Fruit fly (Drosophila melanogaster) whole organism, embryonic: ENCODE data around the gene Hinfp.

Source experiments
- Awh ChIP-seq: fragments of 200-800 bp; sonication (Bioruptor generic); IDR thresholded peaks from 2 replicates; pipeline ENCODE4, ENCODE4 v1.3.6; 2022; ENCODE audit warnings: missing biosample characterization, missing genetic modification characterization
- Bdp1 ChIP-seq: fragments of 200-800 bp; sonication (Bioruptor generic); optimal IDR thresholded peaks from 3 replicates; lab custom pipeline; 2016; ENCODE audit warnings: missing biosample characterization, missing genetic modification characterization
- BtbVII ChIP-seq: fragments of 200-800 bp; sonication (Bioruptor generic); optimal IDR thresholded peaks from 3 replicates; lab custom pipeline; 2017; ENCODE audit warnings: missing biosample characterization, mild to moderate bottlenecking, missing genetic modification characterization
- CG10147 ChIP-seq: fragments of 200-800 bp; sonication (Bioruptor generic); optimal IDR thresholded peaks from 2 replicates; lab custom pipeline; 2019; ENCODE audit warnings: missing biosample characterization, mild to moderate bottlenecking, missing genetic modification characterization, moderate library complexity
- CG10431 ChIP-seq: fragments of 200-800 bp; sonication (Bioruptor generic); optimal IDR thresholded peaks from 3 replicates; lab custom pipeline; 2018; ENCODE audit warnings: missing biosample characterization, mild to moderate bottlenecking, missing genetic modification characterization
- CG10462 ChIP-seq: fragments of 200-800 bp; sonication (Bioruptor generic); optimal IDR thresholded peaks from 2 replicates; lab custom pipeline; 2016; ENCODE audit warnings: missing biosample characterization, missing genetic modification characterization
- CG11696 ChIP-seq: fragments of 200-800 bp; sonication (Bioruptor generic); IDR thresholded peaks from 2 replicates; pipeline ENCODE4 v1.3.6; 2022; ENCODE audit warnings: missing biosample characterization, missing genetic modification characterization
- CG16813 ChIP-seq: fragments of 200-800 bp; sonication (Bioruptor generic); IDR thresholded peaks from 3 replicates; pipeline ENCODE4 v1.3.6; 2022; ENCODE audit warnings: missing biosample characterization, missing genetic modification characterization; ENCODE audit not compliant: partially characterized antibody
- CG17385 ChIP-seq: fragments of 200-800 bp; sonication (Bioruptor generic); optimal IDR thresholded peaks from 3 replicates; lab custom pipeline; 2018; ENCODE audit warnings: missing biosample characterization, mild to moderate bottlenecking, missing genetic modification characterization
- CG17802 ChIP-seq: fragments of 200-800 bp; sonication (Bioruptor generic); optimal IDR thresholded peaks from 2 replicates; lab custom pipeline; 2018; ENCODE audit warnings: missing biosample characterization, mild to moderate bottlenecking, missing genetic modification characterization, moderate library complexity
- CG2116 ChIP-seq: fragments of 200-800 bp; sonication (Bioruptor generic); optimal IDR thresholded peaks from 3 replicates; lab custom pipeline; 2018; ENCODE audit warnings: missing biosample characterization, mild to moderate bottlenecking, missing genetic modification characterization
- CG4820 ChIP-seq: fragments of 200-800 bp; sonication (Bioruptor generic); optimal IDR thresholded peaks from 3 replicates; lab custom pipeline; 2016; ENCODE audit warnings: missing biosample characterization, missing genetic modification characterization
- CG5180 ChIP-seq: fragments of 200-800 bp; sonication (Bioruptor generic); optimal IDR thresholded peaks from 3 replicates; lab custom pipeline; 2017; ENCODE audit warnings: missing biosample characterization, missing genetic modification characterization, mild to moderate bottlenecking, moderate library complexity, missing genetic modification reagents
- CG6254 ChIP-seq: fragments of 200-800 bp; sonication (Bioruptor generic); optimal IDR thresholded peaks from 3 replicates; lab custom pipeline; 2017; ENCODE audit warnings: mild to moderate bottlenecking, missing biosample characterization, missing genetic modification reagents, missing genetic modification characterization
- CG6689 ChIP-seq: fragments of 200-800 bp; sonication (Bioruptor generic); IDR thresholded peaks from 2 replicates; pipeline ENCODE4 v1.3.6; 2022; ENCODE audit warnings: missing biosample characterization, missing genetic modification characterization
- CG6854 ChIP-seq: fragments of 200-800 bp; sonication (Bioruptor generic); optimal IDR thresholded peaks from 3 replicates; lab custom pipeline; 2017; ENCODE audit warnings: missing biosample characterization, mild to moderate bottlenecking, missing genetic modification characterization
- CG8388 ChIP-seq: fragments of 200-800 bp; sonication (Bioruptor generic); optimal IDR thresholded peaks from 2 replicates; lab custom pipeline; 2019; ENCODE audit warnings: missing biosample characterization, mild to moderate bottlenecking, missing genetic modification characterization, moderate library complexity
- CrebB ChIP-seq: fragments of 200-800 bp; sonication (Bioruptor generic); optimal IDR thresholded peaks from 3 replicates; lab custom pipeline; 2018; ENCODE audit warnings: missing biosample characterization, mild to moderate bottlenecking, missing genetic modification characterization
- D ChIP-seq, 2 experiments: fragments of 200-800 bp in 1 of 2; fragments of >200 bp in 1 of 2; sonication (Bioruptor generic) in 1 of 2; optimal IDR thresholded peaks; 2 replicates in 1 of 2; 3 replicates in 1 of 2; lab custom pipeline; 2017; ENCODE audit warnings: mild to moderate bottlenecking in 1 of 2, missing biosample characterization in 1 of 2, missing genetic modification characterization in 1 of 2, missing genetic modification reagents in 1 of 2
- Deaf1 ChIP-seq: fragments of 200-800 bp; optimal IDR thresholded peaks from 3 replicates; lab custom pipeline; 2019; ENCODE audit warnings: missing biosample characterization, mild to moderate bottlenecking, missing genetic modification characterization, moderate library complexity
- Eip74EF ChIP-seq, 2 experiments: fragments of 200-800 bp in 1 of 2; fragments of >200 bp in 1 of 2; sonication (Bioruptor generic) in 1 of 2; optimal IDR thresholded peaks; 2 replicates each; lab custom pipeline; 2017 to 2019; ENCODE audit warnings: missing biosample characterization in 2 of 2, missing genetic modification characterization in 2 of 2, mild to moderate bottlenecking in 1 of 2, moderate library complexity in 1 of 2
- H15 ChIP-seq: fragments of 200-800 bp; sonication (Bioruptor generic); IDR thresholded peaks from 3 replicates; pipeline ENCODE4 v1.3.6; 2022; ENCODE audit warnings: missing biosample characterization, missing genetic modification characterization
- HHEX ChIP-seq: fragments of 200-800 bp; sonication (Bioruptor generic); optimal IDR thresholded peaks from 3 replicates; lab custom pipeline; 2017; ENCODE audit warnings: missing biosample characterization, mild to moderate bottlenecking, missing genetic modification characterization, missing genetic modification reagents
- Hey ChIP-seq: fragments of 200-800 bp; sonication (Bioruptor generic); optimal IDR thresholded peaks from 3 replicates; lab custom pipeline; 2018; ENCODE audit warnings: missing biosample characterization, mild to moderate bottlenecking, missing genetic modification characterization
- HmgD ChIP-seq: fragments of 200-800 bp; sonication (Bioruptor generic); optimal IDR thresholded peaks from 3 replicates; lab custom pipeline; 2016; ENCODE audit warnings: missing biosample characterization, missing genetic modification characterization
- Lpt ChIP-seq: fragments of >200 bp; optimal IDR thresholded peaks from 2 replicates; lab custom pipeline; 2018; ENCODE audit warnings: missing biosample characterization, missing genetic modification characterization
- Meics ChIP-seq: fragments of 200-800 bp; sonication (Bioruptor generic); optimal IDR thresholded peaks from 2 replicates; lab custom pipeline; 2017; ENCODE audit warnings: missing biosample characterization, mild to moderate bottlenecking, missing genetic modification characterization
- Oli ChIP-seq: fragments of 200-800 bp; sonication (Bioruptor generic); optimal IDR thresholded peaks from 2 replicates; lab custom pipeline; 2018; ENCODE audit warnings: missing biosample characterization, mild to moderate bottlenecking, missing genetic modification characterization, moderate library complexity
- Optix ChIP-seq: fragments of 200-800 bp; sonication (Bioruptor generic); IDR thresholded peaks from 3 replicates; pipeline ENCODE4 v1.3.6; 2022; ENCODE audit warnings: missing biosample characterization, missing genetic modification characterization
- Six4 ChIP-seq: fragments of 200-800 bp; sonication (Bioruptor generic); optimal IDR thresholded peaks from 2 replicates; lab custom pipeline; 2016; ENCODE audit warnings: missing biosample characterization, missing genetic modification characterization
- TFAM ChIP-seq: fragments of 200-800 bp; sonication (Bioruptor generic); optimal IDR thresholded peaks from 2 replicates; lab custom pipeline; 2017; ENCODE audit warnings: missing biosample characterization, missing genetic modification characterization, inconsistent platforms
- YL-1 ChIP-seq: fragments of 200-800 bp; sonication (Bioruptor generic); optimal IDR thresholded peaks from 3 replicates; lab custom pipeline; 2017; ENCODE audit warnings: missing biosample characterization, mild to moderate bottlenecking, missing genetic modification characterization
- abd-A ChIP-seq: fragments of 200-800 bp; sonication (Bioruptor generic); optimal IDR thresholded peaks from 3 replicates; lab custom pipeline; 2019; ENCODE audit warnings: missing biosample characterization, mild to moderate bottlenecking, missing genetic modification characterization, moderate library complexity
- bbx ChIP-seq: fragments of 200-800 bp; sonication (Bioruptor generic); IDR thresholded peaks from 2 replicates; pipeline ENCODE4 v1.3.6; 2022; ENCODE audit warnings: missing biosample characterization, missing genetic modification characterization; ENCODE audit not compliant: partially characterized antibody
- ems ChIP-seq: fragments of 200-800 bp; sonication (Bioruptor generic); optimal IDR thresholded peaks from 3 replicates; lab custom pipeline; 2016; ENCODE audit warnings: missing biosample characterization, missing genetic modification characterization
- en ChIP-seq: fragments of 200-800 bp; sonication (Bioruptor generic); optimal IDR thresholded peaks from 2 replicates; lab custom pipeline; 2016; ENCODE audit warnings: missing biosample characterization, missing genetic modification characterization
- esg ChIP-seq: fragments of 200-800 bp; sonication (Bioruptor generic); conservative IDR thresholded peaks from 2 replicates; pipeline ENCODE4 v1.3.6; 2022; ENCODE audit warnings: missing biosample characterization, missing genetic modification characterization
- eve ChIP-seq, 2 experiments: fragments of >200 bp; optimal IDR thresholded peaks; 2 replicates each; lab custom pipeline; 2017; ENCODE audit warnings: missing biosample characterization in 2 of 2, missing genetic modification characterization in 2 of 2
- ewg ChIP-seq: fragments of 200-800 bp; sonication (Bioruptor generic); optimal IDR thresholded peaks from 3 replicates; lab custom pipeline; 2017; ENCODE audit warnings: mild to moderate bottlenecking, missing biosample characterization, missing genetic modification reagents, missing genetic modification characterization
- fru ChIP-seq: fragments of >200 bp; optimal IDR thresholded peaks from 2 replicates; lab custom pipeline; 2017
- gfzf ChIP-seq: fragments of 200-800 bp; sonication (Bioruptor generic); optimal IDR thresholded peaks from 2 replicates; lab custom pipeline; 2016; ENCODE audit warnings: missing biosample characterization, mild to moderate bottlenecking, missing genetic modification characterization, moderate library complexity
- jumu ChIP-seq: fragments of 200-800 bp; sonication (Bioruptor generic); optimal IDR thresholded peaks from 3 replicates; lab custom pipeline; 2016; ENCODE audit warnings: missing biosample characterization, missing genetic modification characterization
- kni ChIP-seq: fragments of 200-800 bp; sonication (Bioruptor generic); optimal IDR thresholded peaks from 3 replicates; lab custom pipeline; 2017; ENCODE audit warnings: mild to moderate bottlenecking, missing biosample characterization, missing genetic modification reagents, missing genetic modification characterization
- pita ChIP-seq: fragments of 200-800 bp; sonication (Bioruptor generic); optimal IDR thresholded peaks from 2 replicates; lab custom pipeline; 2017; ENCODE audit warnings: missing biosample characterization, mild to moderate bottlenecking, missing genetic modification characterization
- ro ChIP-seq: fragments of 200-800 bp; sonication (Bioruptor generic); IDR thresholded peaks from 2 replicates; pipeline ENCODE4 v1.3.6; 2022; ENCODE audit warnings: missing biosample characterization, missing genetic modification characterization
- salm ChIP-seq: fragments of 200-800 bp; sonication (Bioruptor generic); optimal IDR thresholded peaks from 2 replicates; lab custom pipeline; 2018; ENCODE audit warnings: missing biosample characterization, mild to moderate bottlenecking, missing genetic modification characterization
- schlank ChIP-seq: fragments of 200-800 bp; sonication (Bioruptor generic); optimal IDR thresholded peaks from 2 replicates; lab custom pipeline; 2018; ENCODE audit warnings: missing biosample characterization, mild to moderate bottlenecking, missing genetic modification characterization
- tup ChIP-seq: fragments of 200-800 bp; sonication (Bioruptor generic); optimal IDR thresholded peaks from 2 replicates; lab custom pipeline; 2016; ENCODE audit warnings: missing biosample characterization, mild to moderate bottlenecking, missing genetic modification characterization, moderate library complexity
- yki ChIP-seq: fragments of >200 bp; optimal IDR thresholded peaks from 3 replicates; lab custom pipeline; 2018
- zfh1 ChIP-seq: fragments of 200-800 bp; sonication (Bioruptor generic); IDR thresholded peaks from 3 replicates; pipeline ENCODE4 v1.3.6; 2022; ENCODE audit warnings: missing biosample characterization, missing genetic modification characterization

Hinfp gene

DNA sequence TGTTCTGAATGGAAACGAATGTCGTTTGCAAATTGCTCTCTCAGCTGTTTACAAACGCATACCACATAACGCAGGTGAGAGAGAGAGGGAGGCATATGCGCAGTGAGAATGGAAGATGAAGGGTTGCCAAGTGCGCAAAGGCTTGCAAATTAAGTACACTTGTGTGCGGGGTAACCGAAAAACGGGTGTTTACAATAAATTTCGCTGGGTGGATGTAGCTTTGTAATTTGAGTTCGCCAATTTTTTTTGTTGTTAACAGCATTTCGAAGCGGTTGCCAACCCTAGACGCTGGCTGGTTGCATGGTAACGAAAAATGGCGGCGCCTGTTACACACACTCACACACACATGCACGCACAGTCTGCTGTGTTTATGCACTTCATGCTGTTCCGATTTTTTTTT lies 29.6 kb downstream of the Hinfp start (continued):
- TF ChIP-seq tup (GFP tag; lab: Kevin White, UChicago) (peak; percentile 91), CG10147 (GFP tag; lab: Kevin White, UChicago) (peak; percentile 86), gfzf (GFP tag; lab: Kevin White, UChicago) (peak; percentile 13), CG5180 (GFP tag; lab: Kevin White, UChicago) (peak; percentile 89), jumu (peak; percentile 93), pita (no peak), salm (peak; percentile 92), CG11696 (GFP tag; lab: Robert Waterston, UW) (peak; percentile 88), CG2116 (peak; percentile 79), zfh1 (GFP tag; lab: Robert Waterston, UW) (peak; percentile 98), Six4 (GFP tag; lab: Kevin White, UChicago) (peak; percentile 89), Lpt (no peak), HHEX (GFP tag; lab: Kevin White, UChicago) (peak; percentile 96), YL-1 (peak; percentile 89), eve (GFP tag; optimal IDR thresholded peaks at IDR 0.05; lab: Kevin White, UChicago) (no peak), Deaf1 (tag; lab: Kevin White, UChicago) (peak; percentile 66), kni (GFP tag; lab: Kevin White, UChicago) (peak; percentile 92), abd-A (tag; lab: Kevin White, UChicago) (peak; percentile 71), yki (lab: Kevin White, UChicago) (no peak), fru (lab: Kevin White, UChicago) (no peak), Optix (peak; percentile 97), Hey (tag; lab: Kevin White, UChicago) (peak; percentile 91), CG6854 (GFP tag; lab: Kevin White, UChicago) (peak; percentile 93), schlank (peak; percentile 93), ewg (GFP tag; lab: Kevin White, UChicago) (peak; percentile 96), H15 (GFP tag; lab: Robert Waterston, UW) (peak; percentile 96), CG10431 (GFP tag; lab: Kevin White, UChicago) (peak; percentile 92), CG4820 (GFP tag; lab: Kevin White, UChicago) (peak; percentile 92), Bdp1 (GFP tag; lab: Kevin White, UChicago) (peak; percentile 88), BtbVII (peak; percentile 92), CrebB (tag; lab: Kevin White, UChicago) (peak; percentile 94), bbx (no peak; the same call in 1 of the 2 replicates), CG16813 (GFP tag; lab: Robert Waterston, UW) (no peak), Meics (peak; percentile 96), TFAM (GFP tag; lab: Kevin White, UChicago) (peak; percentile 80), HmgD (GFP tag; lab: Kevin White, UChicago) (peak; percentile 93), CG8388 (GFP tag; lab: Kevin White, UChicago) (peak; percentile 92), esg (GFP tag; lab: Robert Waterston, UW) (peak; percentile 92), CG17802 (tag; lab: Kevin White, UChicago) (peak; percentile 80), CG10462 (GFP tag; lab: Kevin White, UChicago) (peak; percentile 89), CG17385 (peak; percentile 94), Oli (peak; percentile 94), ro (peak; percentile 89), CG6689 (GFP tag; lab: Robert Waterston, UW) (peak; percentile 96), D (optimal IDR thresholded peaks at IDR 0.05; lab: Kevin White, UChicago) (no peak), D (GFP tag; optimal IDR thresholded peaks at IDR 0.05; lab: Kevin White, UChicago) (peak; percentile 94), ems (GFP tag; lab: Kevin White, UChicago) (peak; percentile 89), CG6254 (GFP tag; lab: Kevin White, UChicago) (peak; percentile 94), Awh (GFP tag; lab: Robert Waterston, UW) (peak; percentile 95), Eip74EF (GFP tag; optimal IDR thresholded peaks at IDR 0.05; lab: Kevin White, UChicago) (peak in 1 of 2 experiments; percentile 89), en (GFP tag; lab: Kevin White, UChicago) (peak; percentile 91)
